Fruit fly (Drosophila melanogaster): ENCODE measurements around the gene mfrn.

The mfrn gene

dm6 chr3R:27919385-27919789 lies 28.4 kb downstream of the mfrn start, which contains the start of gene Boh1 (continued):
- TF ChIP-seq NC2α (GFP tag; optimal IDR thresholded peaks at IDR 0.05) (no peak), CG15269 (tag; optimal IDR thresholded peaks at IDR 0.05) (peak; percentile 45), Med (GFP tag) (peak; percentile 69), sob (GFP tag; IDR thresholded peaks at IDR 0.05) (no peak), CG9932 (GFP tag; IDR thresholded peaks at IDR 0.05) (no peak), jumu (GFP tag; optimal IDR thresholded peaks at IDR 0.05) (no peak), CG15601 (tag; optimal IDR thresholded peaks at IDR 0.05) (peak; percentile 32), cas (GFP tag; IDR thresholded peaks at IDR 0.05) (no peak), fd64A (GFP tag; optimal IDR thresholded peaks at IDR 0.05) (no peak), mam (GFP tag; optimal IDR thresholded peaks at IDR 0.05) (no peak), usp (GFP tag; optimal IDR thresholded peaks at IDR 0.05) (no peak), knrl (GFP tag; IDR thresholded peaks at IDR 0.05; ENCODE audit: partially characterized antibody) (no peak), lbe (GFP tag; optimal IDR thresholded peaks at IDR 0.05) (peak; percentile 13), lab (GFP tag; optimal IDR thresholded peaks at IDR 0.05) (no peak), sim (GFP tag; IDR thresholded peaks at IDR 0.05) (no peak), fd3F (GFP tag; optimal IDR thresholded peaks at IDR 0.05) (peak; percentile 22), Trl (optimal IDR thresholded peaks at IDR 0.05) (no peak), Trl (GFP tag; optimal IDR thresholded peaks at IDR 0.05) (no peak), D19A (tag; optimal IDR thresholded peaks at IDR 0.05) (peak; percentile 40), Nf-YB (GFP tag; optimal IDR thresholded peaks at IDR 0.05) (peak; percentile 15), pb (GFP tag; optimal IDR thresholded peaks at IDR 0.05) (no peak), CG4820 (GFP tag; optimal IDR thresholded peaks at IDR 0.05) (no peak), NK7.1 (GFP tag; optimal IDR thresholded peaks at IDR 0.05) (no peak), C15 (GFP tag; IDR thresholded peaks at IDR 0.05) (no peak), gsb (GFP tag; IDR thresholded peaks at IDR 0.05) (no peak), bbx (GFP tag; IDR thresholded peaks at IDR 0.05; ENCODE audit: partially characterized antibody) (no peak), CG4404 (GFP tag; IDR thresholded peaks at IDR 0.05) (no peak), CG14050 (GFP tag; IDR thresholded peaks at IDR 0.05) (no peak), CG9727 (GFP tag; optimal IDR thresholded peaks at IDR 0.05) (peak; percentile 12), CG7271 (tag; optimal IDR thresholded peaks at IDR 0.05) (no peak), fru (optimal IDR thresholded peaks at IDR 0.05) (no peak), CG6854 (GFP tag; optimal IDR thresholded peaks at IDR 0.05) (no peak), vvl (GFP tag; IDR thresholded peaks at IDR 0.05) (no peak), amos (GFP tag; IDR thresholded peaks at IDR 0.05; ENCODE audit: partially characterized antibody) (no peak), MBD-R2 (GFP tag; IDR thresholded peaks at IDR 0.05) (peak; percentile 53; the same call in 1 of the 2 replicates), GATAe (GFP tag; conservative IDR thresholded peaks at IDR 0.05) (no peak), Meics (GFP tag; optimal IDR thresholded peaks at IDR 0.05) (peak; percentile 30), tap (tag; optimal IDR thresholded peaks at IDR 0.05) (peak; percentile 46), Hsf (GFP tag; optimal IDR thresholded peaks at IDR 0.05) (no peak), HLHmδ (GFP tag; optimal IDR thresholded peaks at IDR 0.05) (no peak), Kr (GFP tag; optimal IDR thresholded peaks at IDR 0.05) (no peak), CG34422 (GFP tag; IDR thresholded peaks at IDR 0.05) (no peak), CG8765 (GFP tag; IDR thresholded peaks at IDR 0.05) (no peak), CG14014 (GFP tag; IDR thresholded peaks at IDR 0.05) (no peak), CG17385 (GFP tag; optimal IDR thresholded peaks at IDR 0.05) (peak; percentile 52), CG2120 (GFP tag; optimal IDR thresholded peaks at IDR 0.05) (peak; percentile 3), Dref (GFP tag; IDR thresholded peaks at IDR 0.05) (no peak), Camta (GFP tag; optimal IDR thresholded peaks at IDR 0.05) (no peak), CG18619 (GFP tag; optimal IDR thresholded peaks at IDR 0.05) (no peak), CG9609 (GFP tag; optimal IDR thresholded peaks at IDR 0.05) (no peak), CG11560 (tag; IDR thresholded peaks at IDR 0.05) (no peak), CG13894 (tag; optimal IDR thresholded peaks at IDR 0.05) (no peak), tll (GFP tag; optimal IDR thresholded peaks at IDR 0.05) (no peak)

All from whole organism, embryonic.